Fruit fly (Drosophila melanogaster) whole organism, embryonic: Measurements from ENCODE around the gene ddbt.

Experiments used
- CG12299 ChIP-seq: fragments of 200-800 bp; sonication (Bioruptor generic); optimal IDR thresholded peaks from 2 replicates; lab custom pipeline; 2018; ENCODE audit warnings: missing biosample characterization, mild to moderate bottlenecking, missing genetic modification characterization
- CG17802 ChIP-seq: fragments of 200-800 bp; sonication (Bioruptor generic); optimal IDR thresholded peaks from 2 replicates; lab custom pipeline; 2018; ENCODE audit warnings: missing biosample characterization, mild to moderate bottlenecking, missing genetic modification characterization, moderate library complexity
- CG8089 ChIP-seq: fragments of 200-800 bp; sonication (Bioruptor generic); optimal IDR thresholded peaks from 3 replicates; lab custom pipeline; 2016; ENCODE audit warnings: missing biosample characterization, missing genetic modification characterization
- CG8290 ChIP-seq, 3 experiments: fragments of 200-800 bp; sonication (Bioruptor generic); optimal IDR thresholded peaks; 2 replicates each; lab custom pipeline; 2016 to 2019; ENCODE audit warnings: missing biosample characterization in 3 of 3, missing genetic modification characterization in 3 of 3, mild to moderate bottlenecking in 2 of 3, moderate library complexity in 1 of 3
- Rx ChIP-seq: fragments of 200-800 bp; sonication (Bioruptor generic); IDR thresholded peaks from 2 replicates; pipeline ENCODE4 v1.3.6; 2022; ENCODE audit warnings: missing biosample characterization, missing genetic modification characterization
- Xrp1 ChIP-seq: fragments of 200-800 bp; sonication (Bioruptor generic); IDR thresholded peaks from 2 replicates; pipeline ENCODE4 v1.3.6; 2022; ENCODE audit warnings: missing biosample characterization, missing genetic modification characterization
- chinmo ChIP-seq: fragments of 200-800 bp; sonication (Bioruptor generic); IDR thresholded peaks from 4 replicates; pipeline ENCODE4 v1.3.6; 2022; ENCODE audit warnings: missing biosample characterization, missing genetic modification characterization; ENCODE audit not compliant: partially characterized antibody
- dm ChIP-seq: fragments of 200-800 bp; sonication (Bioruptor generic); optimal IDR thresholded peaks from 3 replicates; lab custom pipeline; 2016; ENCODE audit warnings: missing biosample characterization, missing genetic modification characterization
- eyg ChIP-seq: fragments of 200-800 bp; sonication (Bioruptor generic); optimal IDR thresholded peaks from 3 replicates; lab custom pipeline; 2016; ENCODE audit warnings: missing biosample characterization, missing genetic modification characterization
- ham ChIP-seq: fragments of 200-800 bp; sonication (Bioruptor generic); IDR thresholded peaks from 2 replicates; pipeline ENCODE4 v1.3.6; 2022; ENCODE audit warnings: missing biosample characterization, missing genetic modification characterization
- hbn ChIP-seq: fragments of 200-800 bp; sonication (Bioruptor generic); IDR thresholded peaks from 2 replicates; pipeline ENCODE4 v1.3.6; 2022; ENCODE audit warnings: missing biosample characterization, missing genetic modification characterization; ENCODE audit not compliant: partially characterized antibody
- sima ChIP-seq: fragments of 200-800 bp; sonication (Bioruptor generic); optimal IDR thresholded peaks from 2 replicates; lab custom pipeline; 2016; ENCODE audit warnings: missing biosample characterization, missing genetic modification characterization
- stwl ChIP-seq: fragments of 200-800 bp; sonication (Bioruptor generic); optimal IDR thresholded peaks from 3 replicates; lab custom pipeline; 2018; ENCODE audit warnings: missing biosample characterization, mild to moderate bottlenecking, missing genetic modification characterization, moderate library complexity
- yki ChIP-seq: fragments of >200 bp; optimal IDR thresholded peaks from 3 replicates; lab custom pipeline; 2018

- TF ChIP-seq Rx (GFP tag; lab: Robert Waterston, UW) (no peak), chinmo (GFP tag; lab: Robert Waterston, UW) (no peak), CG12299 (tag; lab: Kevin White, UChicago) (no peak), CG8290 (GFP tag; optimal IDR thresholded peaks at IDR 0.05; lab: Kevin White, UChicago) (no peak), CG8290 (tag; optimal IDR thresholded peaks at IDR 0.05; lab: Kevin White, UChicago) (no peak), CG17802 (tag; lab: Kevin White, UChicago) (no peak), stwl (tag; lab: Kevin White, UChicago) (no peak), Xrp1 (GFP tag; lab: Robert Waterston, UW) (no peak), CG8089 (no peak), ham (GFP tag; lab: Robert Waterston, UW) (no peak), dm (GFP tag; lab: Kevin White, UChicago) (no peak), sima (no peak), yki (lab: Kevin White, UChicago) (no peak), hbn (GFP tag; lab: Robert Waterston, UW) (no peak), eyg (no peak)
Observed at dm6 chr3L:315140-315539, 1.7 kb upstream of the ddbt start.
